Worm (Caenorhabditis elegans): ENCODE data around the gene crn-6.

The crn-6 gene

ce11 chrIII:9408304-9408703 is 41.2 kb downstream of the crn-6 start:
- peak; percentile 24 for TF ChIP-seq lin-15B (tag; optimal IDR thresholded peaks at IDR 0.05)
- peak; percentile 90 for TF ChIP-seq snpc-4 (tag; optimal IDR thresholded peaks at IDR 0.05)

- no peak for TF ChIP-seq snpc-4 (tag; optimal IDR thresholded peaks at IDR 0.05)
- TF ChIP-seq skn-1 (tag; optimal IDR thresholded peaks at IDR 0.05), result no peak
- TF ChIP-seq ceh-16 (tag; optimal IDR thresholded peaks at IDR 0.05), result no peak
- TF ChIP-seq nhr-25 (tag; optimal IDR thresholded peaks at IDR 0.05), result no peak
These were observed 46.3 kb downstream of the crn-6 start, which contains the start of gene T26G10.3 for ce11 chrIII:9413340-9413739. TSS of gene T26G10.3 (minus strand) at chrIII:9413440.

All from whole organism, L3 larva.